Worm (Caenorhabditis elegans): ENCODE measurements around the gene clec-4.
"Not testable (repeated sequence)": the region's sequence is repeated elsewhere in the genome, so short reads cannot be mapped to it uniquely, and the experiment has no call there.

Gene clec-4

DNA sequence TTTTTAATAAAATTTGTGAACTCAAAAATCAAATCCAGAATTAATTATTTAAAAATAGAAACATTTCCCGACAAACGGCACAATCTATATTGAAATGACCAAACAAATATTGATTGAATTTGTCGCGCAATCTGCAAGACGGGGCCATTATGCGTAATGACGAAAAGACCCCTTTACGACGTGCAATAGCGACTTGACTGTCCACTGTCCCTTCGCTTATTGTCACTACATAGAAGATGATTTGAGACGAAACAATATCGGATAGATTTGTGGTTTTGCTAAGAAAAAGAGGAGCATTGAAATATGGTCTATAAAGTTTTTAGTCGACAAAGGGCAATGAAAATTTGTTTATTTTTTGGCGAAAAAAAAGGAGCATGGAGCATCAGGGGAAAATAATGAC, 30.0 kb downstream of the clec-4 start:
- TF ChIP-seq dao-5 (tag; optimal IDR thresholded peaks at IDR 0.05) (no peak), him-1 (tag; optimal IDR thresholded peaks at IDR 0.05) (no peak), W03F9.2 (tag; optimal IDR thresholded peaks at IDR 0.05) (no peak)

DNA sequence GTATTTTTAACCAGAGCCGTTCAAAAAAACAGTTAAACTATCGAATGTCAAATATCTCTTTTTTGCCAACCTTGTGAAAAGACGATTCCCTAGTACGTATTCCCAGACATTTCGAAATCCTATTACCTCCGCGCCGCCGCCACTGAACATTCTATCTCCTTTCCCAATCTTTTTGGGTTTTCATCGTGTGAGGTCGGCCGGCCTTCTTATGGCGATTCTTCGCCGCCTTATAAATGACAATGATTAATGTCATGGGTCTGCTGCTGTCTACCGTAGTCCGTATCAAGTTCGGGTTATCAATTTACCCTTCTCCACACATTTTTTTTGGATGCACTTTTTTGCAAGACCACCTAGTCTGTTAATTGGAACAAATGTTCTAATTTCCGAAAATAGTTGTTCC, 31.3 kb downstream of the clec-4 start:
- TF ChIP-seq him-1 (tag; optimal IDR thresholded peaks at IDR 0.05) (no peak), dao-5 (tag; optimal IDR thresholded peaks at IDR 0.05) (no peak), W03F9.2 (tag; optimal IDR thresholded peaks at IDR 0.05) (no peak)

DNA sequence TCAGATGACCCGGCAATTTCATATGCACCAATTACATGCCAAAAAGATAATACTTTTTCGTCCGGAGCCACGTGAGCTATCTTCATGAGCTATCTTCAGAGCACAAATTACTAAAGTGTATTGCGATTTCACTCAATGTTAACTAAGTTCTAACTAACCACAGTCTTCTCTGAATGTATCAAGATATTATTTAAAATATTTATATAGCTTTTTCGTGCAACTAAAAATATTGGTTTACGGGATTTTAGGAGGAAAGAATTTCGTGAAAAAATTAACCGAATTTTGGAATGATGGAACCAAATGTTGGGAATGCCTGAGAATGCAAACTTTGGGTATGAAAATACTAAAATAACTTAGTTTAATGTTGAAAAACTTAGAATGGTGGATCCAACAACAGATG, 33.4 kb downstream of the clec-4 start, which contains the start of gene F49C5.16:
Gene F49C5.16 (plus strand): TSS at position 301 of the 400 bp plus-strand sequence.
- no peak for TF ChIP-seq him-1 (tag; optimal IDR thresholded peaks at IDR 0.05)
- no peak for TF ChIP-seq W03F9.2 (tag; optimal IDR thresholded peaks at IDR 0.05)
- no peak for TF ChIP-seq dao-5 (tag; optimal IDR thresholded peaks at IDR 0.05)

DNA sequence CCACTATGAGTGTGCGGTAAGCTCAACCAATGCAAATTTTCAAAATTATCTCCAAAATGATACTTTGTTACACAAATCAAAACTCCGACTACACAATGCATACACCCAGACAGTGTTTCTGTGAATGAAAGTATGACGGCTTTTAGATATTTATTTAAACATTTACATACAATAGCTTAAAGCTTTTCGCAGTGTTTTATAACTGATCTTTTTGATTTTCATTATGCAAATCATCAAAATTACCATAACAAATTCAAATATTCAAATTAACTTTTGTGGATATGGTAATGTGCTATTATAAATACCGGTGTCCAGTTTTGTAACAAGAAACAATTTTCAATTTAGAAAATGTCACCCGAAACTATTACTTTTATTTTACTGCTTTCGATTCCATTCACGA, 34.5 kb downstream of the clec-4 start, which contains the start of the genes F49C5.5 and F49C5.10:
Gene F49C5.5 (minus strand): TSS at position 101 of the 400 bp plus-strand sequence.
Gene F49C5.10 (plus strand): TSS at position 344 of the 400 bp plus-strand sequence.
- TF ChIP-seq dao-5 (tag; optimal IDR thresholded peaks at IDR 0.05) (no peak), him-1 (tag; optimal IDR thresholded peaks at IDR 0.05) (no peak), W03F9.2 (tag; optimal IDR thresholded peaks at IDR 0.05) (no peak)

DNA sequence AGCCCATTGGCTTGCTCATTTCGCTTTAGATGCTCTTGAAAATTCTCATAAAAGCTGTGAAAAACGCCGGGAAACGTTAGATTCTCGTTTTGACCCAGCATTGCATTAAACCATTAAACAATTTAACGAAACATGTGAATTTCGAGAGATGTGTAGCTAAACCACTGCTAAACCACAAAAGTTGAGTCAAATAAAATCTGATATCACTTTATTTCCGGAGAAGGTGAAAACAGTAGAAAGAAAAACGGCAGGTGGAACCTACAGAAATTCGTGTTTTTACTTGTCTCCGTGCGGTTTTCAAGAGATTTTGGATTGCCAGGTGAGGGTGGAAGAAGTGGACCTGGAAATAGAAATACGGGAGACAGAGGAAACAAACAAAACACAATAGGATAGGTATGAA, 36.4 kb downstream of the clec-4 start, which contains the start of gene F49C5.9:
Gene F49C5.9 (minus strand): TSS at position 101 of the 400 bp plus-strand sequence.
- TF ChIP-seq dao-5 (tag; optimal IDR thresholded peaks at IDR 0.05): no peak
- no peak for TF ChIP-seq him-1 (tag; optimal IDR thresholded peaks at IDR 0.05)
- TF ChIP-seq W03F9.2 (tag; optimal IDR thresholded peaks at IDR 0.05): no peak

DNA sequence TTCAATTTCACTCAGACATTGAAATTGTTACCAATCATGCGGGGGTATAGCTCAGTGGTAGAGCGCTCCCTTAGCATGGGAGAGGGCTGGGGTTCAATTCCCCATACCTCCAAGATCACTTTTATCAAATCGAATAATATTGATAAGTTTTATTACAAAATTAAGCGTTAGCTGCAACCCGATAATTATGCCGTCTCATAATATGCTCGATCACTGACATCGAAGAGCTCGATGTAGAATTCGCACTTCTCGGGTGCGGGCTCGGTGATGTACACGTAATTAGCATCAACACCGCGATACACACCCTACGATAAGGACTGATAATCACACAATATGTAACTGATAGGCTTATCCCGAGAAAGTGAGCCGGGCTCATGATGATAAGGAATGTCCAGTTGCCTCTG, 38.3 kb downstream of the clec-4 start:
- TF ChIP-seq W03F9.2 (tag; optimal IDR thresholded peaks at IDR 0.05) (no peak), him-1 (tag; optimal IDR thresholded peaks at IDR 0.05) (no peak), dao-5 (tag; optimal IDR thresholded peaks at IDR 0.05) (no peak)

DNA sequence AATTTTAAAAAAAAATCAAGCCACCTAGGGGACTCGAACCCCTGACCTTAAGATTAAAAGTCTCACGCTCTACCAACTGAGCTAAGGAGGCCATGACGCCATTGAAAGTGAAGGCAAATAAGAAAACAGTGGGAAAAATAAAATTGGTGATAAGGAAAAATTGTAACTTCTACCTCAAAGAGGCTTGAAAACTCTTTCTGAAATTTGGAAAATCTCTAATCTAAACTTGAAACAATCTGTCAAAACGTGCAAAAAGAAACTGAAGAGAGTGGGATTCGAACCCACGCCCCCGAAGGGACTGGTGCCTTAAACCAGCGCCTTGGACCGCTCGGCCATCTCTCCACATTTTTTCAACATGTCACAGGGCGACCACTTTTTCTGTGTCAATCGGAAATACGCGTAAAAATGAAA, 39.2 kb downstream of the clec-4 start:
- TF ChIP-seq dao-5 (tag; optimal IDR thresholded peaks at IDR 0.05): peak; percentile 64

DNA sequence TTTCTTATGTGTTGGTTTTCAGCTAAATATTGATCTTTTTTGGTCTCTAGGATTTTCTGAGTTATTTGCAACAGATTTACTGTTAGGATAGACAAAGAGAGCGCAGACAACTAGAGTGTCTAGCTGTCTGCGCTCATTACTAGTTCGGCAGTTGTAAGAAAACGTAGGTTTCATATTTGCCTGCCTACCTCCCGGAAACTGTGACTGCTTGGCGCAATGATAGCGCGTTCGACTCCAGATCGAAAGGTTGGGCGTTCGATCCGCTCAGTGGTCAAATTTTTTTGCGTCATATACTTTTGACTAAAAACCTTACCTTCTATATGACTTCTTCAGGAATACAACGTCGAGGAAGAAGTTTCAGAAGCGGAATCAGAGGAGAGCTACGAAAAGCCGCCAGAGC, 41.5 kb downstream of the clec-4 start:
- TF ChIP-seq dao-5 (tag; optimal IDR thresholded peaks at IDR 0.05) (no peak), W03F9.2 (tag; optimal IDR thresholded peaks at IDR 0.05) (no peak), him-1 (tag; optimal IDR thresholded peaks at IDR 0.05) (no peak)

DNA sequence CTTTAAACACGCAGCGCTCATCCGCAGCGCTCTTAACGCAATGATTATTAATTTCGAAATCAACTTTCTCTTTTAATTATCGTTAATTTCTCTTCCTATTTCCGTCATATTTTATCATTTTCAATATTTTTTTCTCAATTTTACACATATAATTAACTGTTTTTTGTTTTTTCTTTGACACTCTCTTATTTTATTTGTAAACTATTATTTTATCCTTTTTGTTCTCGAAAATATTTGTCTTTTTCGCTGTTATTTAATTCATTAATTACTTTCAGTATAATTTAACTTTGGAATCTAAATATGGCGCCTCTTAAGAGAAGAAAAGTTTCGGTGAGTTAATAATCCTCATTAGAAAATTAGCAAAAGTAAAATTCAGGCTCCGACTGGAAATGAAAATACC, 44.7 kb downstream of the clec-4 start, which contains the start of gene F49C5.3:
Gene F49C5.3 (plus strand): TSS at position 301 of the 400 bp plus-strand sequence.
- not testable (repeated sequence) for TF ChIP-seq W03F9.2, him-1, dao-5 (tag; optimal IDR thresholded peaks at IDR 0.05)

DNA sequence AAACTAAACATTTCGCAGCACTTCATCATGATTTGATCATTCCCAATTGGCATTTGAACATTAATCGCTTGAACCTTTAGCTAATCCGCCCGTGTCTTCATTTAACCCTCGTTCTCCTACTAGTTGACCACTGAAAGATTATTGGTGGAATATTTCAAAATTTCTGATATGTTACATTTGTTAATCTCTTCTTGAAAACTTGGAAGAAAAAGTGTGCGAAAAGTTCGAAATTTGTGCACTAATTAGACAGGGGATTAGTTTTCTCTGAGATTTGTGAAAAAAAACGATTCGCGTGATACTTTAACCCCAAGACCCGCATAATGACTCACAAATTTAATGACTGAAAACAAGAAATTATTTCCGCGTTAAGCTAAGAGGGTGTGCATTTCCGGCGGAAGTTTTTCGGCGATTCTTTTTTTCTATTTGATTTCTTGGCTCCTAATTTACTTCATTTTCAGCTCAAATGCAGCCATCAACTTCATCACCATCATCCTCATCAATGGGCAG, 45.6 kb downstream of the clec-4 start, which contains the start of gene nimk-1:
Gene nimk-1 (plus strand): TSS at position 457 of the 507 bp plus-strand sequence.
- no peak for TF ChIP-seq him-1 (tag; optimal IDR thresholded peaks at IDR 0.05)
- no peak for TF ChIP-seq W03F9.2 (tag; optimal IDR thresholded peaks at IDR 0.05)
- no peak for TF ChIP-seq dao-5 (tag; optimal IDR thresholded peaks at IDR 0.05)

DNA sequence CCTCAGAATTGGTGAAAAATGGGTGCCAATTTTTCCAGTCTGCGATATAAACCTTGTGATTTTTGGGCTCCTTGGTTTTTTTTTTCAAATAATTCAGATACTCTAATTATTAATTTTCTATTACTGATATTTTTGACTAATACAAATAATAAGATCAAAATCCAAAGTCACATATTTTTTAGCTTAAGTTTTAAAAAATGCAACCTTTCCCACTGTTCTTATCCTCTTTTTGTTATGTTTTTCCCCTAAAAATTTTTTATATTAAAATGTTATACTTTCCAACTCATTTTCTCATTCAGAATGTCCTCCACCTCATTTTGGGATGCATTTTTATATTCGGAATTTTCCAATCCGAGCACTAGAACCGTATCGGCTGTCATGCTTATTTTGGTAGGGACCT, 50.0 kb downstream of the clec-4 start, which contains the start of gene srx-120:
Gene srx-120 (plus strand): TSS at position 301 of the 400 bp plus-strand sequence.
- TF ChIP-seq him-1 (tag; optimal IDR thresholded peaks at IDR 0.05): no peak
- TF ChIP-seq dao-5 (tag; optimal IDR thresholded peaks at IDR 0.05): no peak
- TF ChIP-seq W03F9.2 (tag; optimal IDR thresholded peaks at IDR 0.05): no peak
